Fruit fly (Drosophila melanogaster) whole organism, embryonic: Measurements from ENCODE around the gene Rab9Fa.
"Not testable (repeated sequence)": the region's sequence is repeated elsewhere in the genome, so short reads cannot be mapped to it uniquely, and the experiment has no call there.

Experiments
- Atf3 ChIP-seq: fragments of 200-800 bp; sonication (Bioruptor generic); optimal IDR thresholded peaks from 3 replicates; lab custom pipeline; 2016; ENCODE audit warnings: missing biosample characterization, missing genetic modification characterization
- B-H1 ChIP-seq: fragments of 200-800 bp; sonication (Bioruptor generic); IDR thresholded peaks from 3 replicates; pipeline ENCODE4 v1.3.6; 2022; ENCODE audit warnings: missing biosample characterization, missing genetic modification characterization
- CG1024 ChIP-seq: fragments of 200-800 bp; sonication (Bioruptor generic); IDR thresholded peaks from 2 replicates; pipeline ENCODE4 v1.3.6; 2022; ENCODE audit warnings: missing biosample characterization, missing genetic modification characterization
- CG10543 ChIP-seq: fragments of 200-800 bp; sonication (Bioruptor generic); optimal IDR thresholded peaks from 3 replicates; lab custom pipeline; 2017; ENCODE audit warnings: missing biosample characterization, mild to moderate bottlenecking, missing genetic modification characterization, moderate library complexity
- CG12155 ChIP-seq: fragments of 200-800 bp; sonication (Bioruptor generic); optimal IDR thresholded peaks from 3 replicates; lab custom pipeline; 2016; ENCODE audit warnings: missing biosample characterization, missing genetic modification characterization
- CG13287 ChIP-seq: fragments of 200-800 bp; sonication (Bioruptor generic); IDR thresholded peaks from 2 replicates; pipeline ENCODE4 v1.3.6; 2022; ENCODE audit warnings: missing biosample characterization, missing genetic modification characterization; ENCODE audit not compliant: partially characterized antibody
- CG13424 ChIP-seq: fragments of 200-800 bp; sonication (Bioruptor generic); optimal IDR thresholded peaks from 2 replicates; lab custom pipeline; 2019; ENCODE audit warnings: missing biosample characterization, mild to moderate bottlenecking, missing genetic modification characterization, moderate library complexity
- CG13894 ChIP-seq: fragments of 200-800 bp; sonication (Bioruptor generic); optimal IDR thresholded peaks from 3 replicates; lab custom pipeline; 2018; ENCODE audit warnings: missing biosample characterization, mild to moderate bottlenecking, missing genetic modification characterization, moderate library complexity
- CG2199 ChIP-seq: fragments of 200-800 bp; sonication (Bioruptor generic); IDR thresholded peaks from 3 replicates; pipeline ENCODE4 v1.3.6; 2022; ENCODE audit warnings: missing biosample characterization, missing genetic modification characterization
- CG31224 ChIP-seq: fragments of 200-800 bp; sonication (Bioruptor generic); IDR thresholded peaks from 2 replicates; pipeline ENCODE4 v1.3.6; 2022; ENCODE audit warnings: missing biosample characterization, missing genetic modification characterization
- CG32532 ChIP-seq: fragments of 200-800 bp; sonication (Bioruptor generic); IDR thresholded peaks from 2 replicates; pipeline ENCODE4 v1.3.6; 2022; ENCODE audit warnings: missing biosample characterization, missing genetic modification characterization
- CG4730 ChIP-seq: fragments of 200-800 bp; sonication (Bioruptor generic); IDR thresholded peaks from 2 replicates; pipeline ENCODE4 v1.3.6; 2022; ENCODE audit warnings: missing biosample characterization, missing genetic modification characterization
- CG4820 ChIP-seq: fragments of 200-800 bp; sonication (Bioruptor generic); optimal IDR thresholded peaks from 3 replicates; lab custom pipeline; 2016; ENCODE audit warnings: missing biosample characterization, missing genetic modification characterization
- CG5180 ChIP-seq: fragments of 200-800 bp; sonication (Bioruptor generic); optimal IDR thresholded peaks from 3 replicates; lab custom pipeline; 2017; ENCODE audit warnings: missing biosample characterization, missing genetic modification characterization, mild to moderate bottlenecking, moderate library complexity, missing genetic modification reagents
- CG9437 ChIP-seq: fragments of 200-800 bp; sonication (Bioruptor generic); optimal IDR thresholded peaks from 2 replicates; lab custom pipeline; 2018; ENCODE audit warnings: missing biosample characterization, mild to moderate bottlenecking, missing genetic modification characterization
- CG9932 ChIP-seq: fragments of 200-800 bp; sonication (Bioruptor generic); IDR thresholded peaks from 2 replicates; pipeline ENCODE4 v1.3.6; 2022; ENCODE audit warnings: missing biosample characterization, missing genetic modification characterization
- Chrac-16 ChIP-seq: fragments of 200-800 bp; sonication (Bioruptor generic); optimal IDR thresholded peaks from 3 replicates; lab custom pipeline; 2016; ENCODE audit warnings: missing biosample characterization, missing genetic modification characterization
- Dad ChIP-seq: fragments of 200-800 bp; sonication (Bioruptor generic); optimal IDR thresholded peaks from 3 replicates; lab custom pipeline; 2016; ENCODE audit warnings: missing biosample characterization, missing genetic modification characterization
- Doc2 ChIP-seq: fragments of 200-800 bp; sonication (Bioruptor generic); IDR thresholded peaks from 2 replicates; pipeline ENCODE4 v1.3.6; 2022; ENCODE audit warnings: missing biosample characterization, missing genetic modification characterization
- Ets65A ChIP-seq: fragments of 200-800 bp; sonication (Bioruptor generic); peaks from one replicate; lab custom pipeline; 2016; ENCODE audit warnings: missing biosample characterization, missing genetic modification characterization
- HLH4C ChIP-seq: fragments of 200-800 bp; sonication (Bioruptor generic); IDR thresholded peaks from 3 replicates; pipeline ENCODE4 v1.3.6; 2022; ENCODE audit warnings: missing biosample characterization, missing genetic modification characterization; ENCODE audit not compliant: partially characterized antibody
- Hmr ChIP-seq: fragments of 200-800 bp; sonication (Bioruptor generic); optimal IDR thresholded peaks from 3 replicates; lab custom pipeline; 2017; ENCODE audit warnings: mild to moderate bottlenecking, missing biosample characterization, missing genetic modification reagents, missing genetic modification characterization
- Mes4 ChIP-seq: fragments of 200-800 bp; sonication (Bioruptor generic); optimal IDR thresholded peaks from 2 replicates; lab custom pipeline; 2016; ENCODE audit warnings: missing biosample characterization, missing genetic modification characterization
- NC2β ChIP-seq: fragments of 200-800 bp; sonication (Bioruptor generic); optimal IDR thresholded peaks from 2 replicates; lab custom pipeline; 2016; ENCODE audit warnings: missing biosample characterization, missing genetic modification characterization
- PHDP ChIP-seq: fragments of 200-800 bp; sonication (Bioruptor generic); optimal IDR thresholded peaks from 3 replicates; lab custom pipeline; 2018; ENCODE audit warnings: missing biosample characterization, mild to moderate bottlenecking, missing genetic modification characterization, moderate library complexity
- Sox102F ChIP-seq: fragments of 200-800 bp; sonication (Bioruptor generic); optimal IDR thresholded peaks from 2 replicates; lab custom pipeline; 2018; ENCODE audit warnings: missing biosample characterization, mild to moderate bottlenecking, missing genetic modification characterization, moderate library complexity
- Trl ChIP-seq, 3 experiments: fragments of >200 bp in 2 of 3; fragments of 200-800 bp in 1 of 3; sonication (Bioruptor generic) in 1 of 3; optimal IDR thresholded peaks; 2 replicates in 1 of 3; 3 replicates in 2 of 3; lab custom pipeline; 2016 to 2017; ENCODE audit warnings: missing biosample characterization in 1 of 3, missing genetic modification characterization in 1 of 3
- YL-1 ChIP-seq: fragments of 200-800 bp; sonication (Bioruptor generic); optimal IDR thresholded peaks from 3 replicates; lab custom pipeline; 2017; ENCODE audit warnings: missing biosample characterization, mild to moderate bottlenecking, missing genetic modification characterization
- abd-A ChIP-seq: fragments of 200-800 bp; sonication (Bioruptor generic); optimal IDR thresholded peaks from 3 replicates; lab custom pipeline; 2019; ENCODE audit warnings: missing biosample characterization, mild to moderate bottlenecking, missing genetic modification characterization, moderate library complexity
- chm ChIP-seq: fragments of 200-800 bp; sonication (Bioruptor generic); IDR thresholded peaks from 2 replicates; pipeline ENCODE4 v1.3.6; 2022; ENCODE audit warnings: missing biosample characterization, missing genetic modification characterization
- crc ChIP-seq: fragments of 200-800 bp; sonication (Bioruptor generic); optimal IDR thresholded peaks from 2 replicates; lab custom pipeline; 2016; ENCODE audit warnings: missing biosample characterization, missing genetic modification characterization
- eve ChIP-seq, 2 experiments: fragments of >200 bp; optimal IDR thresholded peaks; 2 replicates each; lab custom pipeline; 2017; ENCODE audit warnings: missing biosample characterization in 2 of 2, missing genetic modification characterization in 2 of 2
- grn ChIP-seq: fragments of 200-800 bp; sonication (Bioruptor generic); optimal IDR thresholded peaks from 3 replicates; lab custom pipeline; 2017; ENCODE audit warnings: missing biosample characterization, missing genetic modification characterization
- ken ChIP-seq: fragments of 200-800 bp; sonication (Bioruptor generic); IDR thresholded peaks from 3 replicates; pipeline ENCODE4 v1.3.6; 2022; ENCODE audit warnings: missing biosample characterization, missing genetic modification characterization
- klu ChIP-seq: fragments of 200-800 bp; sonication (Bioruptor generic); IDR thresholded peaks from 2 replicates; pipeline ENCODE4 v1.3.6; 2022; ENCODE audit warnings: missing biosample characterization, missing genetic modification characterization
- kni ChIP-seq: fragments of 200-800 bp; sonication (Bioruptor generic); optimal IDR thresholded peaks from 3 replicates; lab custom pipeline; 2017; ENCODE audit warnings: mild to moderate bottlenecking, missing biosample characterization, missing genetic modification reagents, missing genetic modification characterization
- lab ChIP-seq: fragments of 200-800 bp; sonication (Bioruptor generic); optimal IDR thresholded peaks from 3 replicates; lab custom pipeline; 2017; ENCODE audit warnings: missing biosample characterization, missing genetic modification characterization, mild to moderate bottlenecking, moderate library complexity, missing genetic modification reagents
- lbe ChIP-seq: fragments of 200-800 bp; sonication (Bioruptor generic); optimal IDR thresholded peaks from 2 replicates; lab custom pipeline; 2016; ENCODE audit warnings: missing biosample characterization, mild to moderate bottlenecking, missing genetic modification characterization
- nerfin-1 ChIP-seq: fragments of 200-800 bp; sonication (Bioruptor generic); optimal IDR thresholded peaks from 3 replicates; lab custom pipeline; 2019; ENCODE audit warnings: missing biosample characterization, mild to moderate bottlenecking, missing genetic modification characterization, moderate library complexity
- nom ChIP-seq: fragments of 200-800 bp; sonication (Bioruptor generic); optimal IDR thresholded peaks from 2 replicates; lab custom pipeline; 2017; ENCODE audit warnings: missing biosample characterization, missing genetic modification characterization, mild to moderate bottlenecking, moderate library complexity, missing genetic modification reagents
- psq ChIP-seq: fragments of 200-800 bp; sonication (Bioruptor generic); optimal IDR thresholded peaks from 2 replicates; lab custom pipeline; 2017; ENCODE audit warnings: missing biosample characterization, missing genetic modification characterization
- scrt ChIP-seq: fragments of 200-800 bp; sonication (Bioruptor generic); optimal IDR thresholded peaks from 2 replicates; lab custom pipeline; 2018; ENCODE audit warnings: missing biosample characterization, mild to moderate bottlenecking, missing genetic modification characterization, moderate library complexity
- seq ChIP-seq: fragments of 200-800 bp; sonication (Bioruptor generic); IDR thresholded peaks from 2 replicates; pipeline ENCODE4 v1.3.6; 2022; ENCODE audit warnings: missing biosample characterization, missing genetic modification characterization
- slbo ChIP-seq: fragments of 200-800 bp; sonication (Bioruptor generic); IDR thresholded peaks from 2 replicates; pipeline ENCODE4 v1.3.6; 2022; ENCODE audit warnings: missing biosample characterization, missing genetic modification characterization
- unc-4 ChIP-seq: fragments of 200-800 bp; sonication (Bioruptor generic); IDR thresholded peaks from 2 replicates; pipeline ENCODE4 v1.3.6; 2022; ENCODE audit warnings: missing biosample characterization, missing genetic modification characterization; ENCODE audit not compliant: partially characterized antibody
- usp ChIP-seq: fragments of >200 bp; optimal IDR thresholded peaks from 2 replicates; lab custom pipeline; 2017; ENCODE audit warnings: missing biosample characterization, missing genetic modification characterization
- vfl ChIP-seq: fragments of 200-800 bp; sonication (Bioruptor generic); optimal IDR thresholded peaks from 2 replicates; lab custom pipeline; 2016; ENCODE audit warnings: missing biosample characterization, missing genetic modification characterization

Rab9Fa gene

DNA sequence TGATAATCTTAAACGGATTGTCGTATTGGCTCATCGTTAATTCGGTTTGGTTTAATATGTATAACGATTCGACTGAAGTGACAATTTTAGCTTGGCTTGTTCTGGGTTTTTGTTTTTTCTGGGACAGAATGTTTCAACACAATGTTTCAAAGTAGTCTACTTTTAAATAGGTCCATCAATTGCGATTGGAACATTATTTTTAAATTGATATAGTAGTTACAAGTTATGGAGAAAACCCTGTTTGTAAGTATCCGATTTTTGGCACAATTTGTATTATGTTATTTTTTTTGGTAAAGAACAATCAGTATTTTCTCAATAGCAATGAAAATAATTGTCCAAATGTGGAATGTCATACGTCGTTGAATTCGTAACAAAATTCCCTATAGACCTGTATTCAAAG, at the start of gene Rab9Fa:
Rab9Fa (minus strand) TSS at position 101 of the 400 bp plus-strand sequence.
- not testable (repeated sequence) for TF ChIP-seq HLH4C (GFP tag; lab: Robert Waterston, UW); CG13287 (GFP tag; lab: Robert Waterston, UW); scrt (GFP tag; lab: Kevin White, UChicago)

- TF ChIP-seq abd-A (tag; lab: Kevin White, UChicago) (no peak), Ets65A (no peak), Trl (optimal IDR thresholded peaks at IDR 0.05; lab: Kevin White, UChicago) (no peak), Trl (GFP tag; optimal IDR thresholded peaks at IDR 0.05; lab: Kevin White, UChicago) (no peak), CG31224 (GFP tag; lab: Robert Waterston, UW) (0 out of 2 replicates have a peak, but pooled peaks have one; percentile 27), Dad (GFP tag; lab: Kevin White, UChicago) (no peak), seq (0 out of 2 replicates have a peak, but pooled peaks have one; percentile 27), klu (GFP tag; lab: Robert Waterston, UW) (no peak), CG12155 (GFP tag; lab: Kevin White, UChicago) (no peak), slbo (GFP tag; lab: Robert Waterston, UW) (peak; percentile 38; the same call in 1 of the 2 replicates), nerfin-1 (tag; lab: Kevin White, UChicago) (peak; percentile 76), lab (GFP tag; lab: Kevin White, UChicago) (peak; percentile 54), vfl (GFP tag; lab: Kevin White, UChicago) (no peak), B-H1 (no peak), Mes4 (GFP tag; lab: Kevin White, UChicago) (no peak), nom (GFP tag; lab: Kevin White, UChicago) (no peak), CG5180 (peak; percentile 36), Atf3 (GFP tag; lab: Kevin White, UChicago) (no peak), eve (GFP tag; optimal IDR thresholded peaks at IDR 0.05; lab: Kevin White, UChicago) (no peak), CG10543 (GFP tag; lab: Kevin White, UChicago) (no peak), CG4820 (peak; percentile 38), CG32532 (GFP tag; lab: Robert Waterston, UW) (peak; percentile 57; the same call in 1 of the 2 replicates), psq (GFP tag; lab: Kevin White, UChicago) (no peak), lbe (GFP tag; lab: Kevin White, UChicago) (no peak), CG9437 (GFP tag; lab: Kevin White, UChicago) (peak; percentile 69), CG13424 (tag; lab: Kevin White, UChicago) (peak; percentile 83), Sox102F (GFP tag; lab: Kevin White, UChicago) (peak; percentile 80), CG2199 (GFP tag; lab: Robert Waterston, UW) (no peak), CG4730 (GFP tag; lab: Robert Waterston, UW) (peak; percentile 63), ken (no peak), chm (no peak), crc (GFP tag; lab: Kevin White, UChicago) (no peak), grn (GFP tag; lab: Kevin White, UChicago) (no peak), kni (GFP tag; lab: Kevin White, UChicago) (peak; percentile 41), NC2β (no peak), Chrac-16 (GFP tag; lab: Kevin White, UChicago) (peak; percentile 18), YL-1 (GFP tag; lab: Kevin White, UChicago) (no peak), CG1024 (GFP tag; lab: Robert Waterston, UW) (no peak; the same call in 1 of the 2 replicates), PHDP (tag; lab: Kevin White, UChicago) (peak; percentile 78), Hmr (GFP tag; lab: Kevin White, UChicago) (peak; percentile 45), unc-4 (GFP tag; lab: Robert Waterston, UW) (no peak), CG13894 (tag; lab: Kevin White, UChicago) (no peak), CG9932 (GFP tag; lab: Robert Waterston, UW) (peak; percentile 20; the same call in 1 of the 2 replicates), usp (GFP tag; lab: Kevin White, UChicago) (no peak), Doc2 (GFP tag; lab: Robert Waterston, UW) (no peak)
Observed at dm6 chrX:10966978-10967731, 16.3 kb upstream of the Rab9Fa start, which contains the start of gene C901. C901 (minus strand) TSS chrX:10967134.
